Worm (Caenorhabditis elegans): Measurements from ENCODE around the gene col-141.

Gene col-141

ce11 chrV:6792565-6792964, 36.9 kb upstream of the col-141 start, which contains the start of gene gck-2 (continued):
- no peak for TF ChIP-seq ets-4 (GFP tag; optimal IDR thresholded peaks at IDR 0.05)

DNA sequence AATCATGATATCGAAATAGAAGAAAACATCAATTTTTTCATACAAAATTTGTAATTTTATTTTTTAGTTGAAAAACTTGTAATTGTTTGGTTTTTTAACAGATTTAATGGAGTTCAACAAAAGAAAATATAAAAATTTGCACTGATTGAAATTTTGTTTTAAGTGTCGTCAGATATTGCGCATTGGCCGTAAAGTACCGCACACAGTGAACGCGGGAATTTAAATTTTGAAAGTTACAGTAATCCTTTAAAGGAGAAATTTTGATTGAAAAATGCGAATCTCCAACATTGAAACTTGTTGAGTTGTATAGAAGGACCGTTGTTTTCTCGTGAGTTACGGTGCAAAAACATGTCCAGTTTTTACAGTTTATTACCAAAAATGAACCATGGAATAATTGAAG, 36.5 kb upstream of the col-141 start:
- TF ChIP-seq efl-1 (GFP tag; optimal IDR thresholded peaks at IDR 0.05) = peak; percentile 80
- TF ChIP-seq egl-44 (GFP tag; IDR thresholded peaks at IDR 0.05) = no peak
- TF ChIP-seq dpl-1 (GFP tag; optimal IDR thresholded peaks at IDR 0.05) = peak; percentile 29
- TF ChIP-seq pbrm-1 (GFP tag; IDR thresholded peaks at IDR 0.05) = no peak
- no peak for TF ChIP-seq pha-4 (tag; optimal IDR thresholded peaks at IDR 0.05)
- TF ChIP-seq madf-6 (GFP tag; IDR thresholded peaks at IDR 0.05) = peak; percentile 53; the same call in 1 of the 2 replicates
- peak; percentile 74 for TF ChIP-seq lin-54 (GFP tag; optimal IDR thresholded peaks at IDR 0.05)
- no peak for TF ChIP-seq cebp-2 (GFP tag; IDR thresholded peaks at IDR 0.05)
- peak; percentile 45 for TF ChIP-seq lsl-1 (GFP tag; optimal IDR thresholded peaks at IDR 0.05)
- TF ChIP-seq dox-1 (GFP tag; IDR thresholded peaks at IDR 0.05) = no peak

DNA sequence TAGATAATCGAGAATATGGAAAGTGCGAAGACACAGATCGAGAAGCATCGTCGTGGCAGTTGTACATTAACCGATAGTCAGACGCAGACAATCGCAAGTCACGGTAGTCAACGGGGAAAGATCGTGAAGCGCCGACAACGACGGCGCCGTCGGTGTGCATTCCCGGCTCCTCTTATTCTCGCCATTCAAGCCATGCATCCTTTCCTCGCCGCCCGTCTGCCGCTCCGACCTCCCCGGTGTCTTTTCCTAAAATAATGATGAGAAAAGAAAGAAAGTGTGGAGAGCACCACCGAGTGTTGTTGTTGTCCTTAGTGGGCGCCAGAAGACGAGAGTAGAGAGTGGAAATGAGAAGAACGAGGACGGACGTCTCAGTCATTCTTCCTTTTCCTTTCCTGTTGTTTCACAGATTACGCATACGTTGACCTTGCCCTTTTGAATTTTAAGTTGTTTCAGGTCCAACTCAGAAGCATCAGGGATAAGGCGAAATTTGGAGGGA, 35.7 kb upstream of the col-141 start, which contains the start of gene ZC404.1:
ZC404.1 (plus strand) TSS at position 446 of the 496 bp plus-strand sequence.
- TF ChIP-seq zfh-2 (GFP tag; conservative IDR thresholded peaks at IDR 0.05) (peak; percentile 92), dox-1 (GFP tag; IDR thresholded peaks at IDR 0.05) (0 out of 2 replicates have a peak, but pooled peaks have one; percentile 10), die-1 (tag; optimal IDR thresholded peaks at IDR 0.05) (no peak)

- no peak for TF ChIP-seq egl-18 (GFP tag; IDR thresholded peaks at IDR 0.05)
- TF ChIP-seq hlh-26 (GFP tag; conservative IDR thresholded peaks at IDR 0.05) = no peak
- no peak for TF ChIP-seq let-607 (tag; optimal IDR thresholded peaks at IDR 0.05)
- TF ChIP-seq B0336.3 (GFP tag; IDR thresholded peaks at IDR 0.05) = no peak
- TF ChIP-seq cebp-2 (GFP tag; IDR thresholded peaks at IDR 0.05) = no peak
- no peak for TF ChIP-seq ztf-6 (GFP tag; IDR thresholded peaks at IDR 0.05)
- no peak for TF ChIP-seq K11D2.4 (GFP tag; IDR thresholded peaks at IDR 0.05)
- TF ChIP-seq nfyb-1 (GFP tag; IDR thresholded peaks at IDR 0.05) = no peak
- no peak for TF ChIP-seq hmg-1.2 (GFP tag; IDR thresholded peaks at IDR 0.05)
- TF ChIP-seq hsf-1 (GFP tag; IDR thresholded peaks at IDR 0.05) = no peak
- no peak for TF ChIP-seq B0261.1 (tag; optimal IDR thresholded peaks at IDR 0.05)
- no peak for TF ChIP-seq ztf-28 (GFP tag; IDR thresholded peaks at IDR 0.05)
- no peak for TF ChIP-seq madf-8 (GFP tag; conservative IDR thresholded peaks at IDR 0.05)
- no peak for TF ChIP-seq ZK185.1 (tag; optimal IDR thresholded peaks at IDR 0.05; ENCODE audit: poor library complexity, severe bottlenecking)
Measured at ce11 chrV:6796264-6796663, 33.2 kb upstream of the col-141 start.

DNA sequence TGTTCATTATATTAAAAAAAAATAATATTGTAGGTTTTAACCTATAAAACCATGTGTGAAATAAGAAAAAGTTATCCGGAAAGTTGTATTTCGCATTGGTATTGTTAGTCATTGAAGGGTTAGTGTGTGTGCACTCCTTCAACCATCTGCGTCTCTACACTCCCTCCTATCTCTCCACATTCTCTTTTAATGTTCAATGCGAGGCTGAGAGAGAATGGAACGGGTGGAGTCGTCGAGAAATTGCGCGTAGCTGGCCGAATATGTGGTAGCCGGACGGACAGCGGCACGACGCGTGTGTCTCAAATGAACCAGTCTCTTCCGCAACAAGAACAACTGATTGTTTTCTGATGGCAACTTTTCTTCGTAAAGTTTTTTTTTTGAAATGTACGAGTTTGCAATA, 32.6 kb upstream of the col-141 start:
- TF ChIP-seq hmg-1.2 (GFP tag; IDR thresholded peaks at IDR 0.05) = peak; percentile 91; the same call in 1 of the 2 replicates
- no peak for TF ChIP-seq hmg-20 (GFP tag; IDR thresholded peaks at IDR 0.05)

ce11 chrV:6799564-6799963, 29.9 kb upstream of the col-141 start, which contains the start of gene dmsr-9:
dmsr-9 (minus strand) TSS chrV:6799664.
- TF ChIP-seq madf-3 (GFP tag; IDR thresholded peaks at IDR 0.05) = no peak
- TF ChIP-seq B0336.3 (GFP tag; IDR thresholded peaks at IDR 0.05) = no peak
- TF ChIP-seq pha-4 (tag; optimal IDR thresholded peaks at IDR 0.05) = no peak
- TF ChIP-seq hsf-1 (GFP tag; IDR thresholded peaks at IDR 0.05) = no peak
- no peak for TF ChIP-seq ceh-79 (tag; optimal IDR thresholded peaks at IDR 0.05)
- no peak for TF ChIP-seq sptf-2 (GFP tag; optimal IDR thresholded peaks at IDR 0.05)
- no peak for TF ChIP-seq B0261.1 (tag; optimal IDR thresholded peaks at IDR 0.05)
- no peak for TF ChIP-seq K12H6.12 (tag; optimal IDR thresholded peaks at IDR 0.05)
